Fruit fly (Drosophila melanogaster) whole organism, embryonic: ENCODE measurements around the gene CG5937.

Experiments used
- Ada2b ChIP-seq: fragments of 200-800 bp; sonication (Bioruptor generic); IDR thresholded peaks from 2 replicates; pipeline ENCODE4 v1.3.6; 2022; ENCODE audit warnings: missing biosample characterization, missing genetic modification characterization
- Adf1 ChIP-seq: fragments of 200-800 bp; sonication (Bioruptor generic); IDR thresholded peaks from 2 replicates; pipeline ENCODE4 v1.3.6; 2022; ENCODE audit warnings: missing biosample characterization, missing genetic modification characterization
- Awh ChIP-seq: fragments of 200-800 bp; sonication (Bioruptor generic); IDR thresholded peaks from 2 replicates; pipeline ENCODE4, ENCODE4 v1.3.6; 2022; ENCODE audit warnings: missing biosample characterization, missing genetic modification characterization
- CG10274 ChIP-seq: fragments of 200-800 bp; sonication (Bioruptor generic); optimal IDR thresholded peaks from 3 replicates; lab custom pipeline; 2017; ENCODE audit warnings: missing biosample characterization, mild to moderate bottlenecking, missing genetic modification characterization
- CG10959 ChIP-seq: fragments of 200-800 bp; sonication (Bioruptor generic); IDR thresholded peaks from 2 replicates; pipeline ENCODE4 v1.3.6; 2022; ENCODE audit warnings: missing biosample characterization, missing genetic modification characterization
- CG12299 ChIP-seq: fragments of 200-800 bp; sonication (Bioruptor generic); optimal IDR thresholded peaks from 2 replicates; lab custom pipeline; 2018; ENCODE audit warnings: missing biosample characterization, mild to moderate bottlenecking, missing genetic modification characterization
- CG12659 ChIP-seq: fragments of 200-800 bp; sonication (Bioruptor generic); optimal IDR thresholded peaks from 3 replicates; lab custom pipeline; 2017; ENCODE audit warnings: mild to moderate bottlenecking, missing biosample characterization, missing genetic modification reagents, missing genetic modification characterization
- CG13424 ChIP-seq: fragments of 200-800 bp; sonication (Bioruptor generic); optimal IDR thresholded peaks from 2 replicates; lab custom pipeline; 2019; ENCODE audit warnings: missing biosample characterization, mild to moderate bottlenecking, missing genetic modification characterization, moderate library complexity
- CG16779 ChIP-seq: fragments of 200-800 bp; sonication (Bioruptor generic); IDR thresholded peaks from 2 replicates; pipeline ENCODE4 v1.3.6; 2022; ENCODE audit warnings: missing biosample characterization, missing genetic modification characterization
- CG17186 ChIP-seq: fragments of 200-800 bp; sonication (Bioruptor generic); optimal IDR thresholded peaks from 3 replicates; lab custom pipeline; 2017; ENCODE audit warnings: missing biosample characterization, missing genetic modification reagents, missing genetic modification characterization
- CG17361 ChIP-seq: fragments of 200-800 bp; sonication (Bioruptor generic); IDR thresholded peaks from 3 replicates; pipeline ENCODE4 v1.3.6; 2022; ENCODE audit warnings: missing biosample characterization, missing genetic modification characterization
- CG17612 ChIP-seq: fragments of 200-800 bp; sonication (Bioruptor generic); IDR thresholded peaks from 2 replicates; pipeline ENCODE4 v1.3.6; 2022; ENCODE audit warnings: missing biosample characterization, missing genetic modification characterization
- CG18262 ChIP-seq: fragments of 200-800 bp; optimal IDR thresholded peaks from 3 replicates; lab custom pipeline; 2019; ENCODE audit warnings: missing biosample characterization, mild to moderate bottlenecking, missing genetic modification characterization, moderate library complexity
- CG2875 ChIP-seq: fragments of 200-800 bp; sonication (Bioruptor generic); optimal IDR thresholded peaks from 2 replicates; lab custom pipeline; 2017; ENCODE audit warnings: missing biosample characterization, mild to moderate bottlenecking, missing genetic modification characterization, missing genetic modification reagents
- CG4820 ChIP-seq: fragments of 200-800 bp; sonication (Bioruptor generic); optimal IDR thresholded peaks from 3 replicates; lab custom pipeline; 2016; ENCODE audit warnings: missing biosample characterization, missing genetic modification characterization
- CG6689 ChIP-seq: fragments of 200-800 bp; sonication (Bioruptor generic); IDR thresholded peaks from 2 replicates; pipeline ENCODE4 v1.3.6; 2022; ENCODE audit warnings: missing biosample characterization, missing genetic modification characterization
- CG7839 ChIP-seq: fragments of 200-800 bp; sonication (Bioruptor generic); optimal IDR thresholded peaks from 3 replicates; lab custom pipeline; 2018; ENCODE audit warnings: missing biosample characterization, mild to moderate bottlenecking, missing genetic modification characterization, moderate library complexity
- CoRest ChIP-seq: fragments of 200-800 bp; sonication (Bioruptor generic); optimal IDR thresholded peaks from 3 replicates; lab custom pipeline; 2018; ENCODE audit warnings: missing biosample characterization, mild to moderate bottlenecking, missing genetic modification characterization, moderate library complexity
- D ChIP-seq, 2 experiments: fragments of 200-800 bp in 1 of 2; fragments of >200 bp in 1 of 2; sonication (Bioruptor generic) in 1 of 2; optimal IDR thresholded peaks; 2 replicates in 1 of 2; 3 replicates in 1 of 2; lab custom pipeline; 2017; ENCODE audit warnings: mild to moderate bottlenecking in 1 of 2, missing biosample characterization in 1 of 2, missing genetic modification characterization in 1 of 2, missing genetic modification reagents in 1 of 2
- D19B ChIP-seq: fragments of 200-800 bp; sonication (Bioruptor generic); optimal IDR thresholded peaks from 2 replicates; lab custom pipeline; 2017; ENCODE audit warnings: missing biosample characterization, mild to moderate bottlenecking, missing genetic modification characterization
- Gsc ChIP-seq: fragments of 200-800 bp; sonication (Bioruptor generic); IDR thresholded peaks from 2 replicates; pipeline ENCODE4 v1.3.6; 2022; ENCODE audit warnings: missing biosample characterization, missing genetic modification characterization
- HLH3B ChIP-seq: fragments of 200-800 bp; sonication (Bioruptor generic); IDR thresholded peaks from 2 replicates; pipeline ENCODE4 v1.3.6; 2022; ENCODE audit warnings: missing biosample characterization, missing genetic modification characterization
- Lhr ChIP-seq: fragments of 200-800 bp; sonication (Bioruptor generic); optimal IDR thresholded peaks from 3 replicates; lab custom pipeline; 2017; ENCODE audit warnings: mild to moderate bottlenecking, missing biosample characterization, missing genetic modification reagents, missing genetic modification characterization
- Lim3 ChIP-seq: fragments of 200-800 bp; sonication (Bioruptor generic); IDR thresholded peaks from 2 replicates; pipeline ENCODE4 v1.3.6; 2022; ENCODE audit warnings: missing biosample characterization, missing genetic modification characterization
- Med ChIP-seq: fragments of 200-800 bp; sonication (Bioruptor generic); peaks from one replicate; lab custom pipeline; 2016; ENCODE audit warnings: missing biosample characterization, missing genetic modification characterization, mild to moderate bottlenecking, inconsistent platforms, moderate library complexity
- Opbp ChIP-seq: fragments of 200-800 bp; sonication (Bioruptor generic); IDR thresholded peaks from 3 replicates; pipeline ENCODE4 v1.3.6; 2022; ENCODE audit warnings: missing biosample characterization, missing genetic modification characterization; ENCODE audit not compliant: partially characterized antibody
- PHDP ChIP-seq: fragments of 200-800 bp; sonication (Bioruptor generic); optimal IDR thresholded peaks from 3 replicates; lab custom pipeline; 2018; ENCODE audit warnings: missing biosample characterization, mild to moderate bottlenecking, missing genetic modification characterization, moderate library complexity
- Ptx1 ChIP-seq: fragments of 200-800 bp; sonication (Bioruptor generic); IDR thresholded peaks from 2 replicates; pipeline ENCODE4 v1.3.6; 2022; ENCODE audit warnings: missing biosample characterization, missing genetic modification characterization
- Sry-β ChIP-seq: fragments of 200-800 bp; sonication (Bioruptor generic); optimal IDR thresholded peaks from 2 replicates; lab custom pipeline; 2018; ENCODE audit warnings: missing biosample characterization, mild to moderate bottlenecking, missing genetic modification characterization, moderate library complexity
- az2 ChIP-seq: fragments of 200-800 bp; sonication (Bioruptor generic); optimal IDR thresholded peaks from 3 replicates; lab custom pipeline; 2016; ENCODE audit warnings: missing biosample characterization, missing genetic modification characterization
- bbx ChIP-seq: fragments of 200-800 bp; sonication (Bioruptor generic); IDR thresholded peaks from 2 replicates; pipeline ENCODE4 v1.3.6; 2022; ENCODE audit warnings: missing biosample characterization, missing genetic modification characterization; ENCODE audit not compliant: partially characterized antibody
- bcd ChIP-seq: fragments of 200-800 bp; sonication (Bioruptor generic); optimal IDR thresholded peaks from 2 replicates; lab custom pipeline; 2017; ENCODE audit warnings: missing biosample characterization, mild to moderate bottlenecking, missing genetic modification characterization
- chm ChIP-seq: fragments of 200-800 bp; sonication (Bioruptor generic); IDR thresholded peaks from 2 replicates; pipeline ENCODE4 v1.3.6; 2022; ENCODE audit warnings: missing biosample characterization, missing genetic modification characterization
- ci ChIP-seq: fragments of 200-800 bp; sonication (Bioruptor generic); IDR thresholded peaks from 3 replicates; pipeline ENCODE4 v1.3.6; 2022; ENCODE audit warnings: missing biosample characterization, missing genetic modification characterization
- crol ChIP-seq: fragments of 200-800 bp; sonication (Bioruptor generic); IDR thresholded peaks from 2 replicates; pipeline ENCODE4 v1.3.6; 2022; ENCODE audit warnings: missing biosample characterization, missing genetic modification characterization
- da ChIP-seq: fragments of 200-800 bp; sonication (Bioruptor generic); optimal IDR thresholded peaks from 2 replicates; lab custom pipeline; 2016; ENCODE audit warnings: missing biosample characterization, missing genetic modification characterization
- ewg ChIP-seq: fragments of 200-800 bp; sonication (Bioruptor generic); optimal IDR thresholded peaks from 3 replicates; lab custom pipeline; 2017; ENCODE audit warnings: mild to moderate bottlenecking, missing biosample characterization, missing genetic modification reagents, missing genetic modification characterization
- jing ChIP-seq: fragments of 200-800 bp; sonication (Bioruptor generic); optimal IDR thresholded peaks from 2 replicates; lab custom pipeline; 2018; ENCODE audit warnings: missing biosample characterization, mild to moderate bottlenecking, missing genetic modification characterization
- nerfin-1 ChIP-seq: fragments of 200-800 bp; sonication (Bioruptor generic); optimal IDR thresholded peaks from 3 replicates; lab custom pipeline; 2019; ENCODE audit warnings: missing biosample characterization, mild to moderate bottlenecking, missing genetic modification characterization, moderate library complexity
- phol ChIP-seq: fragments of 200-800 bp; sonication (Bioruptor generic); optimal IDR thresholded peaks from 3 replicates; lab custom pipeline; 2018; ENCODE audit warnings: missing biosample characterization, mild to moderate bottlenecking, missing genetic modification characterization, moderate library complexity
- psq ChIP-seq: fragments of 200-800 bp; sonication (Bioruptor generic); optimal IDR thresholded peaks from 2 replicates; lab custom pipeline; 2017; ENCODE audit warnings: missing biosample characterization, missing genetic modification characterization
- pzg ChIP-seq: fragments of 200-800 bp; sonication (Bioruptor generic); optimal IDR thresholded peaks from 3 replicates; lab custom pipeline; 2018; ENCODE audit warnings: missing biosample characterization, mild to moderate bottlenecking, missing genetic modification characterization, moderate library complexity
- scrt ChIP-seq: fragments of 200-800 bp; sonication (Bioruptor generic); optimal IDR thresholded peaks from 2 replicates; lab custom pipeline; 2018; ENCODE audit warnings: missing biosample characterization, mild to moderate bottlenecking, missing genetic modification characterization, moderate library complexity
- seq ChIP-seq: fragments of 200-800 bp; sonication (Bioruptor generic); IDR thresholded peaks from 2 replicates; pipeline ENCODE4 v1.3.6; 2022; ENCODE audit warnings: missing biosample characterization, missing genetic modification characterization
- yki ChIP-seq: fragments of >200 bp; optimal IDR thresholded peaks from 3 replicates; lab custom pipeline; 2018
- zfh2 ChIP-seq: fragments of 200-800 bp; sonication (Bioruptor generic); optimal IDR thresholded peaks from 2 replicates; lab custom pipeline; 2016; ENCODE audit warnings: missing biosample characterization, missing genetic modification characterization

The CG5937 gene

dm6 chrX:6077043-6077547 lies 37.3 kb downstream of the CG5937 start (continued):
- TF ChIP-seq Gsc (GFP tag; lab: Robert Waterston, UW) (no peak), Opbp (GFP tag; lab: Robert Waterston, UW) (0 out of 3 replicates have a peak, but pooled peaks have one; percentile 29), phol (tag; lab: Kevin White, UChicago) (peak; percentile 49), az2 (peak; percentile 28), ci (0 out of 3 replicates have a peak, but pooled peaks have one; percentile 51), chm (GFP tag; lab: Robert Waterston, UW) (peak; percentile 6; the same call in 1 of the 2 replicates), CG13424 (tag; lab: Kevin White, UChicago) (peak; percentile 48), CG6689 (GFP tag; lab: Robert Waterston, UW) (0 out of 2 replicates have a peak, but pooled peaks have one; percentile 11), CG12659 (GFP tag; lab: Kevin White, UChicago) (peak; percentile 10), bbx (GFP tag; lab: Robert Waterston, UW) (no peak), yki (lab: Kevin White, UChicago) (no peak), crol (GFP tag; lab: Robert Waterston, UW) (peak; percentile 84), HLH3B (GFP tag; lab: Robert Waterston, UW) (peak; percentile 15; the same call in 1 of the 2 replicates), bcd (GFP tag; lab: Kevin White, UChicago) (no peak), Med (peak; percentile 30), D (optimal IDR thresholded peaks at IDR 0.05; lab: Kevin White, UChicago) (no peak), D (GFP tag; optimal IDR thresholded peaks at IDR 0.05; lab: Kevin White, UChicago) (peak; percentile 8), Ptx1 (GFP tag; lab: Robert Waterston, UW) (peak; percentile 52), CG2875 (GFP tag; lab: Kevin White, UChicago) (peak; percentile 23), CG18262 (tag; lab: Kevin White, UChicago) (peak; percentile 49), CoRest (tag; lab: Kevin White, UChicago) (peak; percentile 42), Awh (no peak), Lim3 (GFP tag; lab: Robert Waterston, UW) (no peak), CG17361 (GFP tag; lab: Robert Waterston, UW) (0 out of 3 replicates have a peak, but pooled peaks have one; percentile 43), CG12299 (tag; lab: Kevin White, UChicago) (peak; percentile 2), CG7839 (peak; percentile 27), nerfin-1 (peak; percentile 8), CG16779 (GFP tag; lab: Robert Waterston, UW) (no peak), PHDP (tag; lab: Kevin White, UChicago) (peak; percentile 49)

- TF ChIP-seq CG10274 (GFP tag; lab: Kevin White, UChicago) (no peak), Sry-β (GFP tag; lab: Kevin White, UChicago) (peak; percentile 54), da (GFP tag; lab: Kevin White, UChicago) (no peak)
These were observed 37.9 kb downstream of the CG5937 start, which contains the start of gene CG4666 for dm6 chrX:6077686-6078085. Gene CG4666, minus strand, starts transcription at chrX:6077786.

dm6 chrX:6081296-6081695 lies 41.5 kb downstream of the CG5937 start, which contains the start of gene CG4660:
Gene CG4660, minus strand, starts transcription at chrX:6081372.
- TF ChIP-seq Med: peak; percentile 45
- no peak for TF ChIP-seq zfh2 (GFP tag; lab: Kevin White, UChicago)
- TF ChIP-seq Ada2b (GFP tag; lab: Robert Waterston, UW): no peak
- peak; percentile 83 for TF ChIP-seq Adf1
- TF ChIP-seq ewg (GFP tag; lab: Kevin White, UChicago): peak; percentile 82
- peak; percentile 36 for TF ChIP-seq D19B (GFP tag; lab: Kevin White, UChicago)
- TF ChIP-seq CG17612 (GFP tag; lab: Robert Waterston, UW): no peak
- TF ChIP-seq CG4820 (GFP tag; lab: Kevin White, UChicago): no peak
- no peak for TF ChIP-seq CG17186
- TF ChIP-seq ci: 0 out of 3 replicates have a peak, but pooled peaks have one; percentile 28
- TF ChIP-seq jing (GFP tag; lab: Kevin White, UChicago): no peak
- TF ChIP-seq pzg (GFP tag; lab: Kevin White, UChicago): peak; percentile 1
- TF ChIP-seq Lhr (GFP tag; lab: Kevin White, UChicago): no peak
- no peak for TF ChIP-seq psq (GFP tag; lab: Kevin White, UChicago)
- peak; percentile 99 for TF ChIP-seq scrt (GFP tag; lab: Kevin White, UChicago)
- peak; percentile 53; the same call in 1 of the 2 replicates for TF ChIP-seq seq
- no peak for TF ChIP-seq CG10959 (GFP tag; lab: Robert Waterston, UW)
